Worm (Caenorhabditis elegans) whole organism, late embryonic: ENCODE data around the gene str-150.
A peak's percentile ranks its signal among the peaks of the same experiment; 100 is the strongest.

Experiments
- K02D7.2 ChIP-seq: sonication (generic microtip); optimal IDR thresholded peaks from 2 replicates; lab custom pipeline; 2017; ENCODE audit warnings: mild to moderate bottlenecking, missing genetic modification characterization, missing compliant biosample characterization
- T23F11.4 ChIP-seq: fragments of 200-800 bp; sonication (Bioruptor generic); optimal IDR thresholded peaks from 2 replicates; lab custom pipeline; 2018; ENCODE audit warnings: mild to moderate bottlenecking, missing genetic modification characterization, missing compliant biosample characterization
- ceh-22 ChIP-seq: sonication (generic microtip); optimal IDR thresholded peaks from 2 replicates; lab custom pipeline; 2017; ENCODE audit warnings: missing biosample characterization, missing genetic modification characterization
- ceh-24 ChIP-seq: sonication (generic microtip); optimal IDR thresholded peaks from 2 replicates; lab custom pipeline; 2016; ENCODE audit warnings: mild to moderate bottlenecking, missing genetic modification characterization, missing compliant biosample characterization
- ceh-31 ChIP-seq: sonication (generic microtip); optimal IDR thresholded peaks from 2 replicates; lab custom pipeline; 2016; ENCODE audit warnings: missing genetic modification characterization, missing compliant biosample characterization
- ceh-45 ChIP-seq: fragments of 200-800 bp; sonication (Bioruptor generic); IDR thresholded peaks from 2 replicates; pipeline ENCODE4 v1.3.6; 2022; ENCODE audit warnings: missing genetic modification reagents, missing genetic modification characterization, missing compliant biosample characterization
- ceh-6 ChIP-seq: fragments of 200-800 bp; sonication (Bioruptor generic); optimal IDR thresholded peaks from 2 replicates; lab custom pipeline; 2018; ENCODE audit warnings: mild to moderate bottlenecking, missing genetic modification characterization, missing compliant biosample characterization
- ceh-9 ChIP-seq: sonication (generic microtip); optimal IDR thresholded peaks from 2 replicates; lab custom pipeline; 2016; ENCODE audit warnings: mild to moderate bottlenecking, missing genetic modification characterization, inconsistent platforms, missing compliant biosample characterization
- che-1 ChIP-seq: sonication (generic microtip); optimal IDR thresholded peaks from 2 replicates; lab custom pipeline; 2016; ENCODE audit warnings: mild to moderate bottlenecking, missing genetic modification characterization, missing compliant biosample characterization
- dmd-4 ChIP-seq: sonication (generic microtip); optimal IDR thresholded peaks from 2 replicates; lab custom pipeline; 2016; ENCODE audit warnings: borderline replicate concordance, missing genetic modification characterization, missing compliant biosample characterization
- dve-1 ChIP-seq: sonication (generic microtip); optimal IDR thresholded peaks from 2 replicates; lab custom pipeline; 2017; ENCODE audit warnings: antibody characterized with exemption, mild to moderate bottlenecking, missing genetic modification characterization, missing compliant biosample characterization
- elt-2 ChIP-seq: sonication (generic microtip); optimal IDR thresholded peaks from 2 replicates; lab custom pipeline; 2016; ENCODE audit warnings: missing genetic modification reagents, missing genetic modification characterization, missing compliant biosample characterization
- elt-4 ChIP-seq: sonication (generic microtip); optimal IDR thresholded peaks from 2 replicates; lab custom pipeline; 2016; ENCODE audit warnings: missing genetic modification characterization, missing compliant biosample characterization
- fax-1 ChIP-seq: sonication (generic microtip); optimal IDR thresholded peaks from 2 replicates; lab custom pipeline; 2016; ENCODE audit warnings: missing genotype, missing genetic modification characterization, missing compliant biosample characterization
- hlh-15 ChIP-seq: sonication (generic microtip); optimal IDR thresholded peaks from 2 replicates; lab custom pipeline; 2016; ENCODE audit warnings: missing genetic modification characterization, missing compliant biosample characterization
- hlh-30 ChIP-seq: sonication (generic microtip); optimal IDR thresholded peaks from 2 replicates; lab custom pipeline; 2017; ENCODE audit warnings: antibody characterized with exemption, missing genetic modification characterization, missing compliant biosample characterization; ENCODE audit not compliant: insufficient read depth
- hlh-6 ChIP-seq: sonication (generic microtip); optimal IDR thresholded peaks from 2 replicates; lab custom pipeline; 2016; ENCODE audit warnings: missing genotype, missing genetic modification characterization, missing compliant biosample characterization
- hlh-8 ChIP-seq: sonication (generic microtip); optimal IDR thresholded peaks from 2 replicates; lab custom pipeline; 2016; ENCODE audit warnings: missing genotype, missing genetic modification characterization, missing compliant biosample characterization
- lin-11 ChIP-seq: fragments of 200-800 bp; sonication (Bioruptor generic); optimal IDR thresholded peaks from 2 replicates; lab custom pipeline; 2018; ENCODE audit warnings: mild to moderate bottlenecking, missing genetic modification characterization, missing compliant biosample characterization
- mec-3 ChIP-seq: sonication (generic microtip); optimal IDR thresholded peaks from 2 replicates; lab custom pipeline; 2016; ENCODE audit warnings: borderline replicate concordance, missing genetic modification characterization, missing compliant biosample characterization
- nfya-1 ChIP-seq: sonication (generic microtip); optimal IDR thresholded peaks from 2 replicates; lab custom pipeline; 2017; ENCODE audit warnings: missing genetic modification characterization, mild to moderate bottlenecking, missing compliant biosample characterization, antibody characterized with exemption, moderate library complexity
- pag-3 ChIP-seq: sonication (generic microtip); optimal IDR thresholded peaks from 2 replicates; lab custom pipeline; 2016; ENCODE audit warnings: missing compliant biosample characterization, missing genetic modification characterization, borderline replicate concordance
- pat-9 ChIP-seq: fragments of 200-800 bp; sonication (Bioruptor generic); optimal IDR thresholded peaks from 2 replicates; lab custom pipeline; 2018; ENCODE audit warnings: mild to moderate bottlenecking, missing genetic modification characterization, moderate library complexity, missing compliant biosample characterization
- pax-1 ChIP-seq: fragments of 150-350 bp; optimal IDR thresholded peaks from 2 replicates; lab custom pipeline; 2014; ENCODE audit warnings: missing biosample characterization, missing genetic modification characterization
- pha-2 ChIP-seq: sonication (generic microtip); optimal IDR thresholded peaks from 2 replicates; lab custom pipeline; 2017; ENCODE audit warnings: mild to moderate bottlenecking, missing genetic modification characterization, missing compliant biosample characterization
- pha-4 ChIP-seq: fragments of 150-350 bp; optimal IDR thresholded peaks from 2 replicates; lab custom pipeline; 2018; ENCODE audit warnings: missing biosample characterization, missing genetic modification reagents, missing genetic modification characterization
- pqm-1 ChIP-seq: sonication (generic microtip); optimal IDR thresholded peaks from 2 replicates; lab custom pipeline; 2016; ENCODE audit warnings: missing genetic modification characterization, missing compliant biosample characterization
- rnt-1 ChIP-seq: sonication (generic microtip); optimal IDR thresholded peaks from 2 replicates; lab custom pipeline; 2016; ENCODE audit warnings: missing genetic modification characterization, missing compliant biosample characterization
- tbx-2 ChIP-seq: sonication (generic microtip); optimal IDR thresholded peaks from 2 replicates; lab custom pipeline; 2016; ENCODE audit warnings: missing genetic modification characterization, missing compliant biosample characterization
- unc-3 ChIP-seq, 2 experiments: fragments of 200-800 bp in 1 of 2; sonication (Bioruptor generic) in 1 of 2; sonication (generic microtip) in 1 of 2; conservative IDR thresholded peaks in 1 of 2; optimal IDR thresholded peaks in 1 of 2; 2 replicates each; pipeline versions ENCODE4 v1.3.6 to Lab custom; 2016 to 2022; ENCODE audit warnings: missing compliant biosample characterization in 2 of 2, missing genetic modification characterization in 2 of 2, missing genetic modification reagents in 1 of 2
- unc-86 ChIP-seq: sonication (generic microtip); optimal IDR thresholded peaks from 2 replicates; lab custom pipeline; 2016; ENCODE audit warnings: missing genetic modification characterization, missing compliant biosample characterization
- ztf-16 ChIP-seq: sonication (generic microtip); optimal IDR thresholded peaks from 2 replicates; lab custom pipeline; 2017; ENCODE audit warnings: missing genetic modification characterization, missing compliant biosample characterization

str-150 gene

ce11 chrV:16593792-16594059, 10.7 kb downstream of the str-150 start:
- TF ChIP-seq elt-2 = no peak
- peak; percentile 20 for TF ChIP-seq elt-4 (tag; lab: Kevin White, UChicago)
- no peak for TF ChIP-seq ztf-16 (tag; lab: Kevin White, UChicago)
- TF ChIP-seq, all 69 proteins: peak for 1

- TF ChIP-seq unc-86 (tag; lab: Kevin White, UChicago) (no peak), mec-3 (no peak), lin-11 (no peak), che-1 (tag; lab: Kevin White, UChicago) (no peak), dve-1 (tag; lab: Kevin White, UChicago) (no peak), ceh-9 (no peak), dmd-4 (tag; lab: Kevin White, UChicago) (no peak), ceh-22 (tag; lab: Kevin White, UChicago) (no peak), fax-1 (tag; lab: Kevin White, UChicago) (no peak), pax-1 (tag; lab: Kevin White, UChicago) (no peak), unc-3 (GFP tag; conservative IDR thresholded peaks at IDR 0.05; lab: Robert Waterston, UW) (no peak), unc-3 (tag; optimal IDR thresholded peaks at IDR 0.05; lab: Kevin White, UChicago) (no peak), K02D7.2 (tag; lab: Kevin White, UChicago) (no peak), elt-4 (tag; lab: Kevin White, UChicago) (no peak), T23F11.4 (GFP tag; lab: Kevin White, UChicago) (no peak), pha-4 (tag; lab: Kevin White, UChicago) (no peak), pha-2 (no peak)
Measured at ce11 chrV:16594514-16594913, 11.4 kb downstream of the str-150 start.

- no peak for TF ChIP-seq hlh-15
- no peak for TF ChIP-seq pag-3 (tag; lab: Kevin White, UChicago)
- TF ChIP-seq hlh-6 (tag; lab: Kevin White, UChicago) = no peak
- no peak for TF ChIP-seq dve-1 (tag; lab: Kevin White, UChicago)
- peak; percentile 82 for TF ChIP-seq elt-2
- no peak for TF ChIP-seq ceh-45
- TF ChIP-seq tbx-2 (tag; lab: Kevin White, UChicago) = no peak
Measured at ce11 chrV:16595140-16595791, 12.2 kb downstream of the str-150 start, which contains the start of gene cpl-1. Gene cpl-1, minus strand, starts transcription at chrV:16595346.

ce11 chrV:16596102-16596501, 13.0 kb downstream of the str-150 start:
- TF ChIP-seq pqm-1 (no peak), ceh-24 (tag; lab: Kevin White, UChicago) (no peak), elt-2 (peak; percentile 50)

- peak; percentile 28 for TF ChIP-seq hlh-8
- peak; percentile 13 for TF ChIP-seq rnt-1 (tag; lab: Kevin White, UChicago)
- no peak for TF ChIP-seq pqm-1
- no peak for TF ChIP-seq ceh-6 (GFP tag; lab: Kevin White, UChicago)
- TF ChIP-seq hlh-30 (tag; lab: Kevin White, UChicago) = peak; percentile 84
- peak; percentile 5 for TF ChIP-seq pat-9 (tag; lab: Kevin White, UChicago)
- no peak for TF ChIP-seq ceh-31
Measured at ce11 chrV:16598437-16598836, 15.4 kb downstream of the str-150 start.

- TF ChIP-seq nfya-1 (tag; lab: Kevin White, UChicago) (peak; percentile 64), pat-9 (tag; lab: Kevin White, UChicago) (no peak)
Measured at ce11 chrV:16599835-16600234, 16.8 kb downstream of the str-150 start.
